Fruit fly (Drosophila melanogaster): ENCODE data around the gene Dpy-30L1.

The Dpy-30L1 gene

DNA sequence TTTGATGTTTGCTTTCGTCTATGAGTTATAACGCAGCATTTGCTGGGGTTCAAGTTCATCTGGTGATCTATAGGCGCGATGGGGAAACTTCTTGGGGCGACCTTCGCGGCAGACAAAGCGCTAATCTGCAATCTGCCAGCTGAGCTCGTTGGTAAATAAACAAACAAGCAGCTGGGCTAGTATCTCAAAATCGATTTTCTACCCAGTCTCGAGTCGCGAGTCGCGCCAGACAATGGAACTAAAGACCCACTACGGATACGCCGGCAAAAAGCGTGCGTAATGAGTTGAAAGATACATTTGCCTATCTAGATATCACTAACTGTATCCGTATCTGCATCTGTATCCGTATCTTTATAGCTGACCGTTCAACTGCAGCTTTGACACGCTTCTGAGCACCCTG, 21.2 kb downstream of the Dpy-30L1 start:
- TF ChIP-seq noc (tag; optimal IDR thresholded peaks at IDR 0.05): no peak

DNA sequence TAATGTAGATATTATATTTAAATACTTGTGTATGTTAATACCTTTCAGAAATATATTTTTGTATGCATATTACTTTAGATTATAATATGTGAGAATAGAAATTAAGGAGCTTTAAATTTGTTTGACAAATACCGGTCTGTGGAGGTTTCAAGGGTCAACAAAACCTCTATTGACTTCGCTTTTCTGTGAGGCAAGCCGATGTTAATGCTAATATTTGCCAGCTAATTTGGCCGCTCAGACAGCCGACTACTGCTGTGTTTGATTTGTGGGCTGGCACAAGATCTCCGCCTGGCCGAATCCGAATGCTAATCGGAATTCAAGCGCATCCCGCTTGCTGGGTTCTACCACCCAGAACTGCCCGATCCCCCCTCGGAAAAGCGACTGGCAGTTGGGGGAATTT, 22.1 kb downstream of the Dpy-30L1 start:
- TF ChIP-seq noc (tag; optimal IDR thresholded peaks at IDR 0.05): no peak

DNA sequence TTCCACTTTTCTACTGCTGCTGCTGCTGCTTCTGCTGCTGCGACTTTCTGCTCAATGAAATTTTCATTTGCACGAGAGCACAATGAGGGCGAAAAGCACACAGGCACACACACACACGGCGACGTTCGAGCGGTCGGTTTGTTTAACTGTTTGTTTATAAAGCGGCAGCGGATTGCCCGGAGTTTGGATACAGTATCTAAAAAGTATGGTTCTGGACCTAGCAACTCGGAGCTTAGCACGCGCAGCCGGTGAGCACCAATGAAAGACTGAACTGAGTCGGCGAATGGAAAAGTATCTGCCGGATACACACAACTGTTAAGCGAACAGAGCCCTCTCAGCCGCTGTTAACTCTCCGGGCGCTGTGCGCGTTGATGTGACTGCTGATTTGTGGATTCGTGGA, 23.6 kb downstream of the Dpy-30L1 start, which contains the start of gene CG17124:
TSS of gene CG17124 (minus strand) at position 277 of the 400 bp plus-strand sequence.
- TF ChIP-seq noc (tag; optimal IDR thresholded peaks at IDR 0.05): no peak

DNA sequence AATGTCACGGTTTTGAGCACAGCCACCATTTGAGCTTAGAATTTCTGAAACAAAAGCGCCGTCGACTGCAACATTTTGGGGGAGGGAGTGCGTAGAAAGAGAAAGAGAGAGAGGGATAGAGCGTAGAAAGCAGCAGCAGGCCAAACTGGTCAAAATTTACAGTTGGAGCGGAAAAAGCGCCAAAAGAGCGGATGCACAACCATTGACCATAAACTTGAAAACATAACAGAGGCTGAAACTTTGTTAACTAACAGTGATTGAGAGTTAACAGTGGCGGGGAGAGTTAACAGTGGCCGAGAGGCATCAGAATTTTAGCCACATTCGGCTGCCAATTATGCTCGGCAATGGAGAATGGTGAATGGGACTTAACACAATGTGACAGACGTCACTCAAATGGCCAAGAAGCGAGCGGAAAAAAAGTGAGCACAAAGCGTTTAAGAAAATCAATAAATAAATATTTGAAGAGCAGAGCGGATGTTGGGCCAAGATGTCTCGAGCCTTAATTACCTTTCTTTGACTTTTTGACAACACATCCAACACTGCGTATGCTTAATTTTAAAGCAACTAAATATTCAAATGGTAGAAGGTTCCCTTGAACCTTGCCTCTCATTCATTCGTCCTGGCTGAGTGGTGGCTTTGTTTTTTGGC, 24.7 kb downstream of the Dpy-30L1 start:
- TF ChIP-seq noc (tag; optimal IDR thresholded peaks at IDR 0.05): no peak

DNA sequence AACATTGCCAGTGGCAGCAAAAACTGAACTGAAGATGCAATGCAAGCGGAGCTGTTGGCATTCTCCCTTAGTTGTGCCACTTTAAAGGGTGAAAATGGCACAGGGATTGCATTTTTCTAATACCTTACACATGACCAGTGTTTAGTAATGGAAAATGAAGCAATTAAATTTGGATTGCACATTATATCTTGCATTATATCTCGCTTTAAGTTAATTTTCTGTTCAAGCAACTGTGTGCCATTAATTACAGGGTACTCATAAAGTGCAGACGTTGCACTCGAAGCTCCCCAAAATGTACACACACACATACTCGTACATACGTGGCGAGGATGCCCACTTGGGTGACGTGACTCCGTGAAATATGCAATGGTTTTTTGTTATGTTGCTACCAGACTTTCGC, 27.2 kb downstream of the Dpy-30L1 start:
- no peak for TF ChIP-seq noc (tag; optimal IDR thresholded peaks at IDR 0.05)

DNA sequence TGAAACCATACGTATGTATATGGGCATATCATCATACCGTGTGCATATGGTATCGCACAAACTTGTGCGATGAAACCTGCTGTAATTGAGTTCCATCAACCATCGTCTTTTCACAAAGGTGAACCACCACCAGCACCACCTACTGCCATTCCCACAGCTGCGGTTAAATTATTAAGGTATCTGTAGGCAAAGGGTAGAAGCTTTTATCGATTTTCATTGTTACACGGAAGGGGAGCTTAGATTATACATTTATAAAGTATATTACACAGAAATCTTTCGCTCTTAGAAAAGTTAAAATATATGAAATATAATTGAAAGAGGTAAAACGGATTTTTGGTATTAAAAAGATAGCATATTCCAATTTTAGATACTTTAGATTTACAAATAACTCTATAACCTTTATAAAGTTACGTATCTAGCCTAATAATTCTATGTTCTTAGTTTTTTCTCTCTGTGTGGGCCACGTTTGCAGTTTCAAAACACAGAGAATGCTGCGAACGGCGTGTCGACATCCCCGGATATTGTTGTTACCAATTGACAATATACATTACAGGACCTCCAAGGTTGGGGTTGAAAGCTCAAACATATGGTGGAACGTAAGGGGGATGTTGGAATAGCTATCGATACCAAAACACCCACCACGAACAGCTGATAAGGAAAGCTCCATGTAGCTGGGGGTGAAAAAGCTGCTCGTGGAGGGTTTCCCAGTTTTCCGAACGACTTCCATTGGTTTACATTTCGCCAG, 28.1 kb downstream of the Dpy-30L1 start, which contains the start of gene CG6495:
TSS of gene CG6495 (plus strand) at position 695 of the 745 bp plus-strand sequence.
- no peak for TF ChIP-seq noc (tag; optimal IDR thresholded peaks at IDR 0.05)

DNA sequence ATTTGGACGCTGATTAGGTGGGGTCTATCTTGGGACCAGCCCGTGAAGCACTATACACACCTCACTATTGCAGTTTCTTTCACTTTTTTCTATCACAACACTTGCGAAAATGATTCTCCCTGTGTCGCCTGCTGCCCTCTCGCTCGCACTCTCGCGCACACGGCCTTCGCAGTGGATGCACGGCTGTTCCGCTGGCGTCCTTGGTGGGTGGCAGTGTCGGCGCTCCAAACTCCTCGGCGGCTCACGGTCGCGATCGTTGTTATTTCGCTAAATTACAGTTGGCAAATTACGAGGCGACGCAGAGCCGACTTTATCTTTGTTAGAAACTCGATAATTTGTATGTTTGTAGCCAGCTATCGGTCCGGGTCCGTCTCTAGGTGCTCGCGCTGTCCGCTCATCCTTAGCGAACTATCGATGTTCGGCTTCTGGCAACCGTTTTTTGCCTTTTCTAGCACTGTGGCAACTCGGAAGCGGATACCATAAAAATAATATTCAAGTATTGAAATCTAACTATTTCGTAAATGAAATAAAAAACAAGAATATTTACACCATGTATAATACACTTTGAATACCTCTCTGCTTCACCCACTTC, 35.2 kb downstream of the Dpy-30L1 start, which contains the start of gene Ubc2:
TSS of gene Ubc2 (minus strand) at position 410 of the 592 bp plus-strand sequence.
- no peak for TF ChIP-seq noc (tag; optimal IDR thresholded peaks at IDR 0.05)

DNA sequence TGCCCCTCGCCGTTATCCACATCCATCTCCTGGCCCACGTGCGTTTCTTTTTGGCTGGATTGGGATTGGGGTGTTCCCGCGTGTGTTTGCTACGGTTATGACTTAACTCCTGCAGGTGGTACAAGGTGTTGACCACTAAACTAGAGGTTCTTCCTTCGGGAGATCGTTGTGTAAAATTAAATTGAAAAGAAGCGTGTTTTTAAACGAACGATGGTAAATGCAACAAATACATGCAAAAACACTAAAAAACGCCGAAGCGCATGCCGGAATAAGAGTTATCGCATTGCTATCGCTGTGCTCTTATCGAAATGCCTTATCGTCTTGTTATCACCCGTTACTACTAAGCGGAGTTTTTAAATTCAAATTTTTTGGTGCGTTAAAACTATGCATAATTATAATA, 37.3 kb downstream of the Dpy-30L1 start, which contains the start of gene CG6724:
TSS of gene CG6724 (minus strand) at position 245 of the 400 bp plus-strand sequence.
- no peak for TF ChIP-seq noc (tag; optimal IDR thresholded peaks at IDR 0.05)

DNA sequence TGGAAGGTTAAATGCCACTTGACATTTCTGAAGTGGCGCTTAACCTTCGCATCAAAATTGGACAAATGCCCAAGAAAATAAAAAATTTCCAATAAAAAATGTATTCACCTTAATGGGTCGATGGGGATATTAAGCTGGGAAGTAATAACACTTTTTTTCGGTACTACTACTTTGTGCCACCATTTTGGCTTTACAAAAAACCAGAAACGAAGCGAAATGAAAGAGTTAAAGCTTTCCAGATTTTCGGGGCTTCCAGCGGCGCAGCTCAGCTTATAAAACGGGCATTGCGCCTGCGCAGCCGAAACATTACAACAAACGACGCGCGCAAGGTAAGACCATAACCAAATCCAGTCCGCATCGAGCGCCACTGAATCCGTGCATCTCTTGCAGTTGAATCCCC, 38.1 kb downstream of the Dpy-30L1 start, which contains the start of gene CG17127:
TSS of gene CG17127 (plus strand) at position 301 of the 400 bp plus-strand sequence.
- TF ChIP-seq noc (tag; optimal IDR thresholded peaks at IDR 0.05): no peak

DNA sequence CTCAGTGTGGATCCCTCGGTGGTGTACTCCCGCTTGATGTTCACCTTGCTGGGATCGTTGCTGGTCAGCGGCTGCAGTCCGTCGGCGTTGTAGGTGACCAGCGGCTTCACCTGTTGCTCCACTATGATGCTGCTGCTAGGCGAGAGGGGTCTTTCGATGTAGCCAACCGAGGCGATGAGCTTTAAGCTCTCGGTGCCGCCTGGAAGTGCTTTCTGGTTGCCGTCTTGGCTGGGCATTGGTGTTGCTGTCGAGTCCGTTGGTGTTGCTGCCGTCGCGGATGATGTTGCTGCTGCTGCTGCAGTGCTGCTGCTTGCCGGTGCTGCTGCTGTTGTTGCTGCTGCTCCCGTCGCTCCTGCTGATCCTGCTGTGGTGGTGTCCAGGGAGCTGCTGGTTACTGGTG, 41.6 kb downstream of the Dpy-30L1 start:
- TF ChIP-seq noc (tag; optimal IDR thresholded peaks at IDR 0.05): no peak

DNA sequence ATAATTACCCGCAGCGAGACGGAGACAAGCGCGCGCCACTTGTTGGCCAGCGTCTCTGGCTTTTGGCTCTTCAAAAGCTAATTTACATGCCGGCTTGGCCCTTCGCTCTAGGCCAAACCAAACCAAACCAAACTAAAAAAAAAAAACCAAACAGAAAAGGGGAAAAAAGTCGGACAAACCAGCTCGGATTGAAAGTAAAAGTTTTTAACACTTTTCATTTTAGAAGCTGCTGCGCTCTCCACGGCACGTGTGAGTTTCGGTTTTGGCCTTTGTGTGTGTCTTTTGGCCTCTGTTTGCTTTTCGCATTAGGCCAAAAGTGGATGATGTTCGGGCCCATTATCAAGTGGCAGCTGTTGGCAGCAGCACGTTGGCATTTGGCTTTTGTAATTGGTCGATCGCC, 48.8 kb downstream of the Dpy-30L1 start:
- no peak for TF ChIP-seq noc (tag; optimal IDR thresholded peaks at IDR 0.05)
